Worm (Caenorhabditis elegans) whole organism, L3 larva: ENCODE data around the gene srv-17.

Experiments used
- nhr-67 ChIP-seq: fragments of 150-350 bp; optimal IDR thresholded peaks from 2 replicates; lab custom pipeline; 2014; ENCODE audit warnings: missing biosample characterization, missing genetic modification characterization
- nhr-76 ChIP-seq: fragments of 150-350 bp; sonication (generic microtip); optimal IDR thresholded peaks from 5 replicates; lab custom pipeline; 2014; ENCODE audit warnings: missing biosample characterization, missing genetic modification characterization

- TF ChIP-seq nhr-67 (no peak), nhr-76 (tag; lab: Kevin White, UChicago) (no peak)
Measured at ce11 chrIV:5903305-5903778, 33.4 kb upstream of the srv-17 start, which contains the start of gene H04M03.12.
